Worm (Caenorhabditis elegans): ENCODE measurements around the gene C49C8.2.

- TF ChIP-seq tbx-2 (tag; optimal IDR thresholded peaks at IDR 0.05) (no peak), pqm-1 (tag; optimal IDR thresholded peaks at IDR 0.05) (no peak), elt-2 (tag; optimal IDR thresholded peaks at IDR 0.05) (no peak)
These were observed 2.4 kb upstream of the C49C8.2 start, which contains the start of gene cyp-33E1 for ce11 chrIV:8648502-8648901.

All from whole organism, late embryonic.